Fruit fly (Drosophila melanogaster) whole organism, prepupa: ENCODE data around the gene Ada1-1.

Experiments used
- Blimp-1 ChIP-seq: fragments of 200-800 bp; sonication (Bioruptor generic); optimal IDR thresholded peaks from 3 replicates; lab custom pipeline; 2017; ENCODE audit warnings: missing biosample characterization, missing genetic modification characterization, mild to moderate bottlenecking, moderate library complexity, missing genetic modification reagents
- CG11294 ChIP-seq: fragments of 200-800 bp; sonication (Bioruptor generic); IDR thresholded peaks from 2 replicates; pipeline ENCODE4 v1.3.6; 2022; ENCODE audit warnings: missing biosample characterization, missing genetic modification characterization
- CG11762 ChIP-seq: fragments of 200-800 bp; sonication (Bioruptor generic); optimal IDR thresholded peaks from 3 replicates; lab custom pipeline; 2016; ENCODE audit warnings: missing biosample characterization, missing genetic modification characterization; ENCODE audit not compliant: insufficient read depth
- CG1621 ChIP-seq: fragments of 200-800 bp; sonication (Bioruptor generic); optimal IDR thresholded peaks from 3 replicates; lab custom pipeline; 2018; ENCODE audit warnings: missing biosample characterization, mild to moderate bottlenecking, missing genetic modification characterization
- CG16779 ChIP-seq: fragments of 200-800 bp; sonication (Bioruptor generic); optimal IDR thresholded peaks from 3 replicates; lab custom pipeline; 2017; ENCODE audit warnings: missing biosample characterization, mild to moderate bottlenecking, missing genetic modification characterization
- CG3032 ChIP-seq: fragments of 200-800 bp; optimal IDR thresholded peaks from 2 replicates; lab custom pipeline; 2019; ENCODE audit warnings: missing biosample characterization, mild to moderate bottlenecking, missing genetic modification characterization, moderate library complexity
- CG31627 ChIP-seq: fragments of 200-800 bp; sonication (Bioruptor generic); optimal IDR thresholded peaks from 3 replicates; lab custom pipeline; 2016; ENCODE audit warnings: missing biosample characterization, missing genetic modification characterization
- CG3919 ChIP-seq: fragments of 200-800 bp; sonication (Bioruptor generic); optimal IDR thresholded peaks from 3 replicates; lab custom pipeline; 2016; ENCODE audit warnings: missing biosample characterization, missing genetic modification characterization
- CG4318 ChIP-seq: fragments of 200-800 bp; sonication (Bioruptor generic); optimal IDR thresholded peaks from 3 replicates; lab custom pipeline; 2017; ENCODE audit warnings: missing biosample characterization, mild to moderate bottlenecking, missing genetic modification characterization
- CG6163 ChIP-seq: fragments of 200-800 bp; sonication (Bioruptor generic); IDR thresholded peaks from 3 replicates; pipeline ENCODE4 v1.3.6; 2022; ENCODE audit warnings: missing biosample characterization, missing genetic modification characterization
- CG6276 ChIP-seq: fragments of 200-800 bp; sonication (Bioruptor generic); optimal IDR thresholded peaks from 2 replicates; lab custom pipeline; 2017; ENCODE audit warnings: missing biosample characterization, mild to moderate bottlenecking, missing genetic modification characterization
- CG6792 ChIP-seq: fragments of 200-800 bp; sonication (Bioruptor generic); optimal IDR thresholded peaks from 3 replicates; lab custom pipeline; 2016; ENCODE audit warnings: missing biosample characterization, missing genetic modification characterization
- CG6854 ChIP-seq: fragments of 200-800 bp; sonication (Bioruptor generic); optimal IDR thresholded peaks from 2 replicates; lab custom pipeline; 2017; ENCODE audit warnings: missing biosample characterization, mild to moderate bottlenecking, missing genetic modification characterization
- CG7368 ChIP-seq: fragments of 200-800 bp; sonication (Bioruptor generic); optimal IDR thresholded peaks from 3 replicates; lab custom pipeline; 2016; ENCODE audit warnings: missing biosample characterization, missing genetic modification characterization
- CG8319 ChIP-seq: fragments of 200-800 bp; sonication (Bioruptor generic); optimal IDR thresholded peaks from 3 replicates; lab custom pipeline; 2016; ENCODE audit warnings: missing biosample characterization, missing genetic modification characterization
- CG8632 ChIP-seq: fragments of 200-800 bp; sonication (Bioruptor generic); optimal IDR thresholded peaks from 3 replicates; lab custom pipeline; 2016; ENCODE audit warnings: missing biosample characterization, missing genetic modification characterization
- CG9139 ChIP-seq: fragments of 200-800 bp; sonication (Bioruptor generic); optimal IDR thresholded peaks from 3 replicates; lab custom pipeline; 2017; ENCODE audit warnings: missing biosample characterization, mild to moderate bottlenecking, missing genetic modification characterization
- Eip75B ChIP-seq: fragments of 200-800 bp; sonication (Bioruptor generic); optimal IDR thresholded peaks from 3 replicates; lab custom pipeline; 2016; ENCODE audit warnings: missing biosample characterization, missing genetic modification characterization
- Eip78C ChIP-seq: fragments of 200-800 bp; sonication (Bioruptor generic); peaks from one replicate; lab custom pipeline; 2016; ENCODE audit warnings: missing biosample characterization, missing genetic modification characterization
- Ets21C ChIP-seq: fragments of 200-800 bp; sonication (Bioruptor generic); optimal IDR thresholded peaks from 3 replicates; lab custom pipeline; 2016; ENCODE audit warnings: missing biosample characterization, missing genetic modification characterization
- Hr38 ChIP-seq: sonication (Bioruptor generic); optimal IDR thresholded peaks from 2 replicates; lab custom pipeline; 2016; ENCODE audit warnings: missing biosample characterization, missing genetic modification characterization
- Hr4 ChIP-seq: fragments of 200-800 bp; sonication (Bioruptor generic); optimal IDR thresholded peaks from 3 replicates; lab custom pipeline; 2016; ENCODE audit warnings: missing biosample characterization, missing genetic modification characterization
- Lpt ChIP-seq: fragments of 200-800 bp; sonication (Bioruptor generic); optimal IDR thresholded peaks from 3 replicates; lab custom pipeline; 2016; ENCODE audit warnings: missing biosample characterization, missing genetic modification characterization
- Met ChIP-seq: fragments of 200-800 bp; sonication (Bioruptor generic); optimal IDR thresholded peaks from 3 replicates; lab custom pipeline; 2016; ENCODE audit warnings: missing biosample characterization, missing genetic modification characterization
- OdsH ChIP-seq: fragments of 200-800 bp; sonication (Bioruptor generic); optimal IDR thresholded peaks from 3 replicates; lab custom pipeline; 2016; ENCODE audit warnings: missing biosample characterization, missing genetic modification characterization
- Smox ChIP-seq: fragments of 200-800 bp; sonication (Bioruptor generic); optimal IDR thresholded peaks from 3 replicates; lab custom pipeline; 2016; ENCODE audit warnings: missing biosample characterization, missing genetic modification characterization
- Sox102F ChIP-seq: fragments of 200-800 bp; sonication (Bioruptor generic); optimal IDR thresholded peaks from 2 replicates; lab custom pipeline; 2016; ENCODE audit warnings: missing biosample characterization, mild to moderate bottlenecking, missing genetic modification characterization
- Sox14 ChIP-seq: fragments of 200-800 bp; sonication (Bioruptor generic); optimal IDR thresholded peaks from 3 replicates; lab custom pipeline; 2016; ENCODE audit warnings: missing biosample characterization, missing genetic modification characterization
- Sox15 ChIP-seq: fragments of 200-800 bp; sonication (Bioruptor generic); optimal IDR thresholded peaks from 3 replicates; lab custom pipeline; 2016; ENCODE audit warnings: missing biosample characterization, missing genetic modification characterization
- achi ChIP-seq: fragments of 200-800 bp; sonication (Bioruptor generic); optimal IDR thresholded peaks from 3 replicates; lab custom pipeline; 2016; ENCODE audit warnings: missing biosample characterization, missing genetic modification characterization
- cyc ChIP-seq: fragments of 200-800 bp; sonication (Bioruptor generic); optimal IDR thresholded peaks from 3 replicates; lab custom pipeline; 2016; ENCODE audit warnings: missing biosample characterization, missing genetic modification characterization
- dac ChIP-seq: fragments of 200-800 bp; sonication (Bioruptor generic); optimal IDR thresholded peaks from 2 replicates; lab custom pipeline; 2017; ENCODE audit warnings: missing biosample characterization, mild to moderate bottlenecking, missing genetic modification characterization
- dsx ChIP-seq: fragments of 200-800 bp; optimal IDR thresholded peaks from 3 replicates; lab custom pipeline; 2019; ENCODE audit warnings: missing biosample characterization, mild to moderate bottlenecking, missing genetic modification characterization, moderate library complexity; ENCODE audit not compliant: poor library complexity, severe bottlenecking
- esn ChIP-seq: fragments of 200-800 bp; sonication (Bioruptor generic); optimal IDR thresholded peaks from 2 replicates; lab custom pipeline; 2016; ENCODE audit warnings: missing biosample characterization, mild to moderate bottlenecking, missing genetic modification characterization, moderate library complexity
- fkh ChIP-seq: fragments of 200-800 bp; sonication (Bioruptor generic); optimal IDR thresholded peaks from 3 replicates; lab custom pipeline; 2017; ENCODE audit warnings: missing biosample characterization, mild to moderate bottlenecking, missing genetic modification characterization, moderate library complexity
- net ChIP-seq: fragments of 200-800 bp; sonication (Bioruptor generic); optimal IDR thresholded peaks from 3 replicates; lab custom pipeline; 2016; ENCODE audit warnings: missing biosample characterization, missing genetic modification characterization
- salr ChIP-seq, 2 experiments: fragments of 200-800 bp; sonication (Bioruptor generic); optimal IDR thresholded peaks; 3 replicates each; lab custom pipeline; 2016 to 2018; ENCODE audit warnings: missing biosample characterization in 2 of 2, missing genetic modification characterization in 2 of 2, mild to moderate bottlenecking in 1 of 2
- ss ChIP-seq, 2 experiments: fragments of 200-800 bp; sonication (Bioruptor generic); optimal IDR thresholded peaks; 2 replicates in 1 of 2; 3 replicates in 1 of 2; lab custom pipeline; 2017 to 2018; ENCODE audit warnings: mild to moderate bottlenecking in 2 of 2, missing biosample characterization in 2 of 2, missing genetic modification characterization in 2 of 2, moderate library complexity in 1 of 2
- svp ChIP-seq: fragments of 200-800 bp; sonication (Bioruptor generic); peaks from one replicate; lab custom pipeline; 2016; ENCODE audit warnings: missing biosample characterization, missing genetic modification characterization
- topi ChIP-seq: fragments of 200-800 bp; sonication (Bioruptor generic); optimal IDR thresholded peaks from 3 replicates; lab custom pipeline; 2016; ENCODE audit warnings: missing biosample characterization, missing genetic modification characterization

Ada1-1 gene

dm6 chr2L:12007331-12007791 lies 10.8 kb downstream of the Ada1-1 start (continued):
- peak; percentile 68 for TF ChIP-seq Sox102F (GFP tag; lab: Kevin White, UChicago)
- peak; percentile 90 for TF ChIP-seq CG6854 (GFP tag; lab: Kevin White, UChicago)
- TF ChIP-seq net (GFP tag; lab: Kevin White, UChicago) = peak; percentile 75
- TF ChIP-seq Hr38 (GFP tag; lab: Kevin White, UChicago) = no peak
- TF ChIP-seq Hr4 = peak; percentile 80
- no peak for TF ChIP-seq CG4318 (GFP tag; lab: Kevin White, UChicago)
- TF ChIP-seq esn = peak; percentile 53
- TF ChIP-seq achi (GFP tag; lab: Kevin White, UChicago) = peak; percentile 43
- peak; percentile 7 for TF ChIP-seq CG6792 (GFP tag; lab: Kevin White, UChicago)
- TF ChIP-seq OdsH (GFP tag; lab: Kevin White, UChicago) = peak; percentile 24
- TF ChIP-seq CG31627 = peak; percentile 23
- peak; percentile 60 for TF ChIP-seq CG8319 (GFP tag; lab: Kevin White, UChicago)
- peak; percentile 76 for TF ChIP-seq topi (GFP tag; lab: Kevin White, UChicago)
- TF ChIP-seq dac = peak; percentile 42
- TF ChIP-seq salr (GFP tag; optimal IDR thresholded peaks at IDR 0.05; lab: Kevin White, UChicago) = peak; percentile 34 to 37
- TF ChIP-seq CG3919 (GFP tag; lab: Kevin White, UChicago) = peak; percentile 66
- TF ChIP-seq cyc (GFP tag; lab: Kevin White, UChicago) = peak; percentile 35
- no peak for TF ChIP-seq Sox15 (GFP tag; lab: Kevin White, UChicago)
- peak; percentile 91 for TF ChIP-seq Lpt
- peak; percentile 66 for TF ChIP-seq CG3032 (tag; lab: Kevin White, UChicago)
- no peak for TF ChIP-seq CG11294 (GFP tag; lab: Robert Waterston, UW)
- TF ChIP-seq CG8632 (GFP tag; lab: Kevin White, UChicago) = peak; percentile 7
- peak; percentile 53 for TF ChIP-seq Blimp-1 (GFP tag; lab: Kevin White, UChicago)
- no peak for TF ChIP-seq CG6163 (GFP tag; lab: Robert Waterston, UW)
- peak; percentile 18 for TF ChIP-seq Ets21C (GFP tag; lab: Kevin White, UChicago)

- no peak for TF ChIP-seq salr (GFP tag; optimal IDR thresholded peaks at IDR 0.05; lab: Kevin White, UChicago)
- TF ChIP-seq CG3032 (tag; lab: Kevin White, UChicago) = no peak
- TF ChIP-seq Smox (GFP tag; lab: Kevin White, UChicago) = no peak
- TF ChIP-seq ss (GFP tag; optimal IDR thresholded peaks at IDR 0.05; lab: Kevin White, UChicago) = no peak
These were observed 11.2 kb downstream of the Ada1-1 start, which contains the start of gene Rh5 for dm6 chr2L:12007853-12008252. Gene Rh5 (plus strand): TSS chr2L:12008153.

dm6 chr2L:12010100-12010876 lies 13.7 kb downstream of the Ada1-1 start:
- TF ChIP-seq Eip75B (GFP tag; lab: Kevin White, UChicago) (peak; percentile 9), Sox14 (GFP tag; lab: Kevin White, UChicago) (peak; percentile 56), CG11762 (GFP tag; lab: Kevin White, UChicago) (no peak), svp (GFP tag; lab: Kevin White, UChicago) (peak; percentile 91), CG6276 (GFP tag; lab: Kevin White, UChicago) (peak; percentile 17), CG9139 (GFP tag; lab: Kevin White, UChicago) (peak; percentile 31), fkh (GFP tag; lab: Kevin White, UChicago) (peak; percentile 58), CG1621 (tag; lab: Kevin White, UChicago) (peak; percentile 88), Met (GFP tag; lab: Kevin White, UChicago) (no peak), CG16779 (peak; percentile 16), CG6792 (GFP tag; lab: Kevin White, UChicago) (no peak), CG11294 (GFP tag; lab: Robert Waterston, UW) (no peak), CG3919 (GFP tag; lab: Kevin White, UChicago) (peak; percentile 33), CG6854 (GFP tag; lab: Kevin White, UChicago) (peak; percentile 67), ss (GFP tag; optimal IDR thresholded peaks at IDR 0.05; lab: Kevin White, UChicago) (peak; percentile 21 to 56), CG7368 (no peak), dsx (GFP tag; lab: Kevin White, UChicago) (peak; percentile 100), cyc (GFP tag; lab: Kevin White, UChicago) (no peak), Eip78C (GFP tag; lab: Kevin White, UChicago) (peak; percentile 68), Lpt (peak; percentile 69)
